Worm (Caenorhabditis elegans) whole organism, L1 larva: ENCODE data around the gene Y50D4C.5.

Experiments
- C16A3.4 ChIP-seq: fragments of 150-350 bp; optimal IDR thresholded peaks from 2 replicates; lab custom pipeline; 2014; ENCODE audit warnings: missing biosample characterization, missing genetic modification characterization
- aly-2 ChIP-seq: fragments of 150-350 bp; optimal IDR thresholded peaks from 2 replicates; lab custom pipeline; 2014; ENCODE audit warnings: missing biosample characterization, missing genetic modification characterization
- blmp-1 ChIP-seq: fragments of 150-350 bp; optimal IDR thresholded peaks from 2 replicates; lab custom pipeline; 2014; ENCODE audit warnings: missing biosample characterization, missing genetic modification characterization
- ceh-8 ChIP-seq: fragments of 200-800 bp; sonication (Bioruptor generic); optimal IDR thresholded peaks from 2 replicates; lab custom pipeline; 2018; ENCODE audit warnings: mild to moderate bottlenecking, missing genetic modification characterization, moderate library complexity, missing compliant biosample characterization
- ceh-82 ChIP-seq, 3 experiments: fragments of 150-350 bp in 1 of 3; sonication (generic microtip) in 2 of 3; optimal IDR thresholded peaks; 2 replicates each; lab custom pipeline; 2014 to 2017; ENCODE audit warnings: missing biosample characterization in 3 of 3, missing genetic modification characterization in 3 of 3
- ceh-88 ChIP-seq: fragments of 200-800 bp; sonication (Bioruptor generic); IDR thresholded peaks from 2 replicates; pipeline ENCODE4 v1.3.6; 2022; ENCODE audit warnings: missing genetic modification characterization, missing compliant biosample characterization
- dpl-1 ChIP-seq, 3 experiments: fragments of 150-350 bp in 2 of 3; sonication (generic microtip) in 1 of 3; optimal IDR thresholded peaks; 2 replicates each; lab custom pipeline; 2014 to 2017; ENCODE audit warnings: missing biosample characterization in 3 of 3, missing genetic modification characterization in 3 of 3, missing genetic modification reagents in 3 of 3
- dsc-1 ChIP-seq: sonication (generic microtip); optimal IDR thresholded peaks from 2 replicates; lab custom pipeline; 2016; ENCODE audit warnings: mild to moderate bottlenecking, missing genetic modification characterization, missing compliant biosample characterization
- efl-1 ChIP-seq, 4 experiments: fragments of 150-350 bp; optimal IDR thresholded peaks in 3 of 4; peaks in 1 of 4; 1 replicate in 1 of 4; 2 replicates in 3 of 4; lab custom pipeline; 2014; ENCODE audit warnings: missing biosample characterization in 2 of 4, missing genetic modification characterization in 2 of 4, missing genetic modification reagents in 2 of 4
- elt-2 ChIP-seq: sonication (generic microtip); optimal IDR thresholded peaks from 2 replicates; lab custom pipeline; 2016; ENCODE audit warnings: missing genetic modification characterization, mild to moderate bottlenecking, inconsistent platforms, missing compliant biosample characterization, missing genetic modification reagents
- elt-3 ChIP-seq, 6 experiments: fragments of 150-350 bp in 1 of 6; sonication (generic microtip); optimal IDR thresholded peaks; 2 replicates each; lab custom pipeline; 2017 to 2018; ENCODE audit warnings: missing biosample characterization in 6 of 6, missing genetic modification characterization in 6 of 6, inconsistent platforms in 1 of 6
- fkh-4 ChIP-seq: sonication (generic microtip); optimal IDR thresholded peaks from 2 replicates; lab custom pipeline; 2016; ENCODE audit warnings: missing compliant biosample characterization, missing genetic modification characterization, borderline replicate concordance
- fos-1 ChIP-seq: fragments of 150-350 bp; optimal IDR thresholded peaks from 2 replicates; lab custom pipeline; 2014; ENCODE audit warnings: missing biosample characterization, missing genetic modification characterization
- lin-13 ChIP-seq: fragments of 150-350 bp; optimal IDR thresholded peaks from 2 replicates; lab custom pipeline; 2014; ENCODE audit warnings: missing biosample characterization, missing genetic modification reagents, missing genetic modification characterization
- lin-15B ChIP-seq: fragments of 150-350 bp; sonication (generic microtip); optimal IDR thresholded peaks from 3 replicates; lab custom pipeline; 2014; ENCODE audit warnings: missing biosample characterization, missing genetic modification characterization
- lin-35 ChIP-seq, 2 experiments: fragments of 150-350 bp; optimal IDR thresholded peaks; 2 replicates each; lab custom pipeline; 2014; ENCODE audit warnings: missing biosample characterization in 2 of 2, missing genetic modification characterization in 2 of 2, missing genetic modification reagents in 2 of 2
- lsy-2 ChIP-seq, 2 experiments: fragments of 150-350 bp; optimal IDR thresholded peaks; 2 replicates each; lab custom pipeline; 2014; ENCODE audit warnings: missing biosample characterization in 2 of 2, missing genetic modification characterization in 2 of 2
- mab-9 ChIP-seq: fragments of 200-800 bp; sonication (Bioruptor generic); IDR thresholded peaks from 2 replicates; pipeline ENCODE4 v1.3.6; 2022; ENCODE audit warnings: missing genetic modification reagents, missing genetic modification characterization, missing compliant biosample characterization
- mdl-1 ChIP-seq, 2 experiments: fragments of 150-350 bp; optimal IDR thresholded peaks; 2 replicates each; lab custom pipeline; 2014 to 2017; ENCODE audit warnings: missing biosample characterization in 2 of 2, missing genetic modification characterization in 2 of 2, inconsistent platforms in 1 of 2
- mep-1 ChIP-seq: fragments of 150-350 bp; optimal IDR thresholded peaks from 2 replicates; lab custom pipeline; 2014; ENCODE audit warnings: missing biosample characterization, missing genetic modification characterization
- nhr-20 ChIP-seq: sonication (generic microtip); optimal IDR thresholded peaks from 2 replicates; lab custom pipeline; 2016; ENCODE audit warnings: mild to moderate bottlenecking, missing genetic modification characterization, missing compliant biosample characterization
- nhr-28 ChIP-seq: fragments of 150-350 bp; optimal IDR thresholded peaks from 2 replicates; lab custom pipeline; 2014; ENCODE audit warnings: missing biosample characterization, missing genetic modification characterization
- nhr-47 ChIP-seq: sonication (generic microtip); optimal IDR thresholded peaks from 2 replicates; lab custom pipeline; 2016; ENCODE audit warnings: mild to moderate bottlenecking, missing genetic modification characterization, moderate library complexity, missing compliant biosample characterization
- nhr-71 ChIP-seq: sonication (generic microtip); optimal IDR thresholded peaks from 2 replicates; lab custom pipeline; 2016; ENCODE audit warnings: mild to moderate bottlenecking, missing genetic modification characterization, moderate library complexity, missing compliant biosample characterization
- nhr-84 ChIP-seq: sonication (generic microtip); optimal IDR thresholded peaks from 2 replicates; lab custom pipeline; 2017; ENCODE audit warnings: missing biosample characterization, missing genetic modification characterization
- nhr-85 ChIP-seq: sonication (generic microtip); peaks from one replicate; lab custom pipeline; 2016; ENCODE audit warnings: missing genetic modification characterization, inconsistent platforms, missing compliant biosample characterization
- nhr-90 ChIP-seq: sonication (generic microtip); optimal IDR thresholded peaks from 2 replicates; lab custom pipeline; 2016; ENCODE audit warnings: mild to moderate bottlenecking, missing genetic modification characterization, missing compliant biosample characterization; ENCODE audit not compliant: poor library complexity
- pax-3 ChIP-seq: fragments of 200-800 bp; sonication (Bioruptor generic); optimal IDR thresholded peaks from 2 replicates; lab custom pipeline; 2018; ENCODE audit warnings: mild to moderate bottlenecking, missing genetic modification characterization, moderate library complexity, missing compliant biosample characterization
- skn-1 ChIP-seq: fragments of 150-350 bp; optimal IDR thresholded peaks from 2 replicates; lab custom pipeline; 2014; ENCODE audit warnings: missing biosample characterization, missing genetic modification characterization
- snu-23 ChIP-seq: sonication (generic microtip); optimal IDR thresholded peaks from 2 replicates; lab custom pipeline; 2016; ENCODE audit warnings: missing genetic modification characterization, missing compliant biosample characterization
- sup-37 ChIP-seq: fragments of 200-800 bp; sonication (Bioruptor generic); optimal IDR thresholded peaks from 2 replicates; lab custom pipeline; 2018; ENCODE audit warnings: mild to moderate bottlenecking, missing genetic modification characterization, missing compliant biosample characterization
- swsn-7 ChIP-seq: sonication (generic microtip); optimal IDR thresholded peaks from 2 replicates; lab custom pipeline; 2016; ENCODE audit warnings: missing genetic modification characterization, missing compliant biosample characterization
- tbx-2 ChIP-seq: sonication (generic microtip); optimal IDR thresholded peaks from 2 replicates; lab custom pipeline; 2016; ENCODE audit warnings: missing genetic modification characterization, missing compliant biosample characterization
- unc-130 ChIP-seq: fragments of 150-350 bp; optimal IDR thresholded peaks from 2 replicates; lab custom pipeline; 2017; ENCODE audit warnings: missing biosample characterization, missing genetic modification characterization, inconsistent platforms
- unc-86 ChIP-seq: sonication (generic microtip); optimal IDR thresholded peaks from 2 replicates; lab custom pipeline; 2016; ENCODE audit warnings: missing genetic modification characterization, missing compliant biosample characterization
- vab-15 ChIP-seq: sonication (generic microtip); optimal IDR thresholded peaks from 2 replicates; lab custom pipeline; 2017; ENCODE audit warnings: missing genotype, mild to moderate bottlenecking, missing genetic modification characterization, missing compliant biosample characterization
- xbp-1 ChIP-seq: sonication (generic microtip); optimal IDR thresholded peaks from 2 replicates; lab custom pipeline; 2016; ENCODE audit warnings: missing genetic modification characterization, missing compliant biosample characterization
- ztf-11 ChIP-seq, 2 experiments: sonication (generic microtip); optimal IDR thresholded peaks; 2 replicates each; lab custom pipeline; 2016 to 2017; ENCODE audit warnings: missing genetic modification characterization in 2 of 2, missing biosample characterization in 1 of 2, missing compliant biosample characterization in 1 of 2

Gene Y50D4C.5

DNA sequence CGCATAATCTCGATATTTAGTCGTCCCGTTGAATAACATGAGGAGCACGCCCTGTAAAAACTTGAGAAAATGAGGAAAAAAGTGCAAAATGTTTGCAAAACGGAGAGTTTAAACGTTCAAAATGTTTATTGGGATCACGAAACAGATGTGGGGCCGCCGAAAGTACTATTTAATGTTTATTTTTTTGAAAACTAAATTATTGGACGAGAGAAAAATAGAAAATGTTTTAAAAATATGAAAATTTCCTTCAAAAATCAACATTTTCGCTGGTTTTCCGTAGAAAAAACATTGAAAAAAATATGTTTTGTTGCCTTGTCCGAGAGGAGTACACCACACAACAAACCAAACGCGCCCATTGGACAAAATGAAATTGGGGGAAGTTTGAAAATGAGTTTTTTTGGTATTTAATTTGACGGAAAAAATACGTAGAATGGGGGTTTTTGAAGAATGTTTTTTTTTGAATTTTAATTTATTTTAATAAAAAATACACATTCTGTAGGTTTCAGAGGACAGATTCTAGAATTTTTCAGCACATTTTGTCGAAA, 38.7 kb downstream of the Y50D4C.5 start, which contains the start of gene sqv-6:
Gene sqv-6, minus strand, starts transcription at position 51 of the 545 bp plus-strand sequence.
- TF ChIP-seq mdl-1 (tag; optimal IDR thresholded peaks at IDR 0.05; lab: Kevin White, UChicago) (no peak), elt-2 (tag; lab: Kevin White, UChicago) (no peak), lin-35 (GFP tag; optimal IDR thresholded peaks at IDR 0.05; lab: Kevin White, UChicago) (peak; percentile 89 to 97), fkh-4 (no peak), ceh-82 (tag; optimal IDR thresholded peaks at IDR 0.05; lab: Kevin White, UChicago) (peak in 1 of 3 experiments; percentile 12), ceh-8 (GFP tag; lab: Kevin White, UChicago) (no peak), blmp-1 (tag; lab: Kevin White, UChicago) (peak; percentile 50), pax-3 (tag; lab: Kevin White, UChicago) (no peak), fos-1 (tag; lab: Kevin White, UChicago) (peak; percentile 7), swsn-7 (tag; lab: Kevin White, UChicago) (peak; percentile 35), nhr-20 (tag; lab: Kevin White, UChicago) (peak; percentile 28), nhr-90 (tag; lab: Kevin White, UChicago) (no peak), nhr-84 (tag; lab: Kevin White, UChicago) (no peak), lin-15B (peak; percentile 33), xbp-1 (tag; lab: Kevin White, UChicago) (peak; percentile 35), nhr-85 (tag; lab: Kevin White, UChicago) (no peak), elt-3 (tag; optimal IDR thresholded peaks at IDR 0.05; lab: Kevin White, UChicago) (peak in 1 of 6 experiments; percentile 62), unc-86 (tag; lab: Kevin White, UChicago) (no peak), lsy-2 (tag; optimal IDR thresholded peaks at IDR 0.05; lab: Kevin White, UChicago) (peak; percentile 35 to 83), snu-23 (peak; percentile 62), skn-1 (peak; percentile 40), dsc-1 (peak; percentile 18), lin-13 (peak; percentile 15), efl-1 (optimal IDR thresholded peaks at IDR 0.05; lab: Kevin White, UChicago) (peak; percentile 27 to 91), efl-1 (GFP tag; optimal IDR thresholded peaks at IDR 0.05 in 1 of 2; lab: Kevin White, UChicago) (peak; percentile 89 to 98), tbx-2 (tag; lab: Kevin White, UChicago) (peak; percentile 52), mep-1 (tag; lab: Kevin White, UChicago) (no peak), vab-15 (tag; lab: Kevin White, UChicago) (no peak), dpl-1 (GFP tag; optimal IDR thresholded peaks at IDR 0.05; lab: Kevin White, UChicago) (peak; percentile 74 to 91 (median 85)), C16A3.4 (peak; percentile 67)

DNA sequence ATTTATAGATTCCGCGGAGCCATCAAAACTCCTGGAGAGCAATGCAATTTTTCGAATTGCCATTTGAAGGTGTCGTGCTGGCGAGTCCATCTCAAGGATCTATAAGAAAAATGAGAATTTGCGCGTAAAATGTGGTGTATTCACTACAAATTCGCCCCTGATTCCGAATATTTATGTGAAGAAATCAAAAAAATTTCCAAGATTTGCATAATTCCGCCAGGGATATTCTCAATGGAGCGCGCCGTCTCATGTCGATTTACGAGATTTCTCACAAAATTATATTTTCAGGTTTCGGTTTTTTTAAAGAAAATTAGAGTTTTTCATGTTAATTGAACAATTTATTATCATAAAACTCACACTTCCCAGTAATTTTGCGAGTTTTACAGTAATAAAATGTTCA, 53.8 kb downstream of the Y50D4C.5 start, which contains the start of gene Y50D4C.6:
Gene Y50D4C.6, minus strand, starts transcription at position 101 of the 400 bp plus-strand sequence.
- TF ChIP-seq nhr-28 (tag; lab: Kevin White, UChicago), result no peak
- no peak for TF ChIP-seq aly-2 (tag; lab: Kevin White, UChicago)
- TF ChIP-seq lsy-2 (tag; optimal IDR thresholded peaks at IDR 0.05; lab: Kevin White, UChicago), result no peak
- no peak for TF ChIP-seq ztf-11 (tag; optimal IDR thresholded peaks at IDR 0.05; lab: Kevin White, UChicago)
- no peak for TF ChIP-seq xbp-1 (tag; lab: Kevin White, UChicago)
- no peak for TF ChIP-seq efl-1 (optimal IDR thresholded peaks at IDR 0.05; lab: Kevin White, UChicago)
- no peak for TF ChIP-seq efl-1 (GFP tag; optimal IDR thresholded peaks at IDR 0.05 in 1 of 2; lab: Kevin White, UChicago)
- no peak for TF ChIP-seq mab-9 (GFP tag; lab: Robert Waterston, UW)
- TF ChIP-seq nhr-47 (tag; lab: Kevin White, UChicago), result no peak
- TF ChIP-seq unc-130 (tag; lab: Kevin White, UChicago), result no peak
- TF ChIP-seq sup-37, result no peak
- TF ChIP-seq nhr-71 (tag; lab: Kevin White, UChicago), result no peak
- TF ChIP-seq ceh-88 (GFP tag; lab: Robert Waterston, UW), result no peak
- TF ChIP-seq skn-1, result no peak
- no peak for TF ChIP-seq pax-3 (tag; lab: Kevin White, UChicago)
- TF ChIP-seq ceh-8 (GFP tag; lab: Kevin White, UChicago), result no peak
